Worm (Caenorhabditis elegans): ENCODE results near the gene srh-78.

- TF ChIP-seq flt-1 (GFP tag; IDR thresholded peaks at IDR 0.05): no peak
- TF ChIP-seq B0310.2 (tag; optimal IDR thresholded peaks at IDR 0.05): no peak
- TF ChIP-seq ama-1 (optimal IDR thresholded peaks at IDR 0.05): no peak
- no peak for TF ChIP-seq scrt-1 (GFP tag; IDR thresholded peaks at IDR 0.05)
- TF ChIP-seq tbx-37 (GFP tag; conservative IDR thresholded peaks at IDR 0.05): no peak
- no peak for TF ChIP-seq sea-1 (GFP tag; conservative IDR thresholded peaks at IDR 0.05)
- no peak for TF ChIP-seq tra-4 (tag; optimal IDR thresholded peaks at IDR 0.05)
Measured at ce11 chrV:246097-246496, 29.1 kb downstream of the srh-78 start, which contains the start of gene kin-34.

All from whole organism, early embryonic.